Fruit fly (Drosophila melanogaster) whole organism, embryonic: ENCODE data around the gene cv-c.

Source experiments
- Ada2b ChIP-seq: fragments of 200-800 bp; sonication (Bioruptor generic); IDR thresholded peaks from 2 replicates; pipeline ENCODE4 v1.3.6; 2022; ENCODE audit warnings: missing biosample characterization, missing genetic modification characterization
- Atf6 ChIP-seq: fragments of 200-800 bp; sonication (Bioruptor generic); IDR thresholded peaks from 2 replicates; pipeline ENCODE4 v1.3.6; 2022; ENCODE audit warnings: missing biosample characterization, missing genetic modification characterization
- Awh ChIP-seq: fragments of 200-800 bp; sonication (Bioruptor generic); IDR thresholded peaks from 2 replicates; pipeline ENCODE4, ENCODE4 v1.3.6; 2022; ENCODE audit warnings: missing biosample characterization, missing genetic modification characterization
- C15 ChIP-seq: fragments of 200-800 bp; sonication (Bioruptor generic); IDR thresholded peaks from 3 replicates; pipeline ENCODE4 v1.3.6; 2022; ENCODE audit warnings: missing biosample characterization, missing genetic modification characterization
- CG10209 ChIP-seq: fragments of 200-800 bp; sonication (Bioruptor generic); optimal IDR thresholded peaks from 3 replicates; lab custom pipeline; 2017; ENCODE audit warnings: missing biosample characterization, mild to moderate bottlenecking, missing genetic modification characterization, missing genetic modification reagents
- CG12104 ChIP-seq: fragments of 200-800 bp; sonication (Bioruptor generic); optimal IDR thresholded peaks from 3 replicates; lab custom pipeline; 2016; ENCODE audit warnings: missing biosample characterization, missing genetic modification characterization
- CG12155 ChIP-seq: fragments of 200-800 bp; sonication (Bioruptor generic); optimal IDR thresholded peaks from 3 replicates; lab custom pipeline; 2016; ENCODE audit warnings: missing biosample characterization, missing genetic modification characterization
- CG12659 ChIP-seq: fragments of 200-800 bp; sonication (Bioruptor generic); optimal IDR thresholded peaks from 3 replicates; lab custom pipeline; 2017; ENCODE audit warnings: mild to moderate bottlenecking, missing biosample characterization, missing genetic modification reagents, missing genetic modification characterization
- CG15269 ChIP-seq: fragments of 200-800 bp; sonication (Bioruptor generic); optimal IDR thresholded peaks from 2 replicates; lab custom pipeline; 2018; ENCODE audit warnings: missing biosample characterization, mild to moderate bottlenecking, missing genetic modification characterization, moderate library complexity
- CG16813 ChIP-seq: fragments of 200-800 bp; sonication (Bioruptor generic); IDR thresholded peaks from 3 replicates; pipeline ENCODE4 v1.3.6; 2022; ENCODE audit warnings: missing biosample characterization, missing genetic modification characterization; ENCODE audit not compliant: partially characterized antibody
- CG18599 ChIP-seq: fragments of 200-800 bp; sonication (Bioruptor generic); optimal IDR thresholded peaks from 3 replicates; lab custom pipeline; 2017; ENCODE audit warnings: missing biosample characterization, missing genetic modification characterization, mild to moderate bottlenecking, moderate library complexity, missing genetic modification reagents
- CG30431 ChIP-seq: fragments of 200-800 bp; sonication (Bioruptor generic); optimal IDR thresholded peaks from 2 replicates; lab custom pipeline; 2017; ENCODE audit warnings: missing biosample characterization, missing genetic modification characterization
- CG3281 ChIP-seq: fragments of 200-800 bp; sonication (Bioruptor generic); optimal IDR thresholded peaks from 3 replicates; lab custom pipeline; 2017; ENCODE audit warnings: missing biosample characterization, mild to moderate bottlenecking, missing genetic modification characterization
- CG33213 ChIP-seq: fragments of 200-800 bp; sonication (Bioruptor generic); optimal IDR thresholded peaks from 3 replicates; lab custom pipeline; 2016; ENCODE audit warnings: missing biosample characterization, missing genetic modification characterization
- CG3847 ChIP-seq: fragments of 200-800 bp; sonication (Bioruptor generic); IDR thresholded peaks from 2 replicates; pipeline ENCODE4 v1.3.6; 2022; ENCODE audit warnings: missing biosample characterization, missing genetic modification characterization
- CG43689 ChIP-seq: fragments of 200-800 bp; sonication (Bioruptor generic); IDR thresholded peaks from 2 replicates; pipeline ENCODE4 v1.3.6; 2022; ENCODE audit warnings: missing biosample characterization, missing genetic modification characterization
- CG4707 ChIP-seq: fragments of 200-800 bp; sonication (Bioruptor generic); optimal IDR thresholded peaks from 2 replicates; lab custom pipeline; 2018; ENCODE audit warnings: missing biosample characterization, mild to moderate bottlenecking, missing genetic modification characterization, moderate library complexity
- CG6813 ChIP-seq: fragments of 200-800 bp; sonication (Bioruptor generic); optimal IDR thresholded peaks from 2 replicates; lab custom pipeline; 2017; ENCODE audit warnings: missing biosample characterization, missing genetic modification characterization, mild to moderate bottlenecking, moderate library complexity, missing genetic modification reagents
- CG8281 ChIP-seq: fragments of 200-800 bp; sonication (Bioruptor generic); optimal IDR thresholded peaks from 2 replicates; lab custom pipeline; 2018; ENCODE audit warnings: missing biosample characterization, mild to moderate bottlenecking, missing genetic modification characterization, moderate library complexity
- CG8290 ChIP-seq, 3 experiments: fragments of 200-800 bp; sonication (Bioruptor generic); optimal IDR thresholded peaks; 2 replicates each; lab custom pipeline; 2016 to 2019; ENCODE audit warnings: missing biosample characterization in 3 of 3, missing genetic modification characterization in 3 of 3, mild to moderate bottlenecking in 2 of 3, moderate library complexity in 1 of 3
- CG8765 ChIP-seq: fragments of 200-800 bp; sonication (Bioruptor generic); IDR thresholded peaks from 2 replicates; pipeline ENCODE4 v1.3.6; 2022; ENCODE audit warnings: missing biosample characterization, missing genetic modification characterization
- CG9215 ChIP-seq: fragments of 200-800 bp; sonication (Bioruptor generic); IDR thresholded peaks from 2 replicates; pipeline ENCODE4 v1.3.6; 2022; ENCODE audit warnings: missing biosample characterization, missing genetic modification characterization
- CHES-1-like ChIP-seq: fragments of 200-800 bp; sonication (Bioruptor generic); optimal IDR thresholded peaks from 2 replicates; lab custom pipeline; 2016; ENCODE audit warnings: missing biosample characterization, missing genetic modification characterization
- CkIIα-i1 ChIP-seq: fragments of 200-800 bp; sonication (Bioruptor generic); IDR thresholded peaks from 2 replicates; pipeline ENCODE4 v1.3.6; 2022; ENCODE audit warnings: missing biosample characterization, missing genetic modification characterization
- CoRest ChIP-seq: fragments of 200-800 bp; sonication (Bioruptor generic); optimal IDR thresholded peaks from 3 replicates; lab custom pipeline; 2018; ENCODE audit warnings: missing biosample characterization, mild to moderate bottlenecking, missing genetic modification characterization, moderate library complexity
- Eip74EF ChIP-seq, 2 experiments: fragments of 200-800 bp in 1 of 2; fragments of >200 bp in 1 of 2; sonication (Bioruptor generic) in 1 of 2; optimal IDR thresholded peaks; 2 replicates each; lab custom pipeline; 2017 to 2019; ENCODE audit warnings: missing biosample characterization in 2 of 2, missing genetic modification characterization in 2 of 2, mild to moderate bottlenecking in 1 of 2, moderate library complexity in 1 of 2
- Ets65A ChIP-seq: fragments of 200-800 bp; sonication (Bioruptor generic); peaks from one replicate; lab custom pipeline; 2016; ENCODE audit warnings: missing biosample characterization, missing genetic modification characterization
- Fer3 ChIP-seq: fragments of 200-800 bp; sonication (Bioruptor generic); optimal IDR thresholded peaks from 2 replicates; lab custom pipeline; 2018; ENCODE audit warnings: missing biosample characterization, mild to moderate bottlenecking, missing genetic modification characterization, moderate library complexity
- GATAe ChIP-seq: fragments of 200-800 bp; sonication (Bioruptor generic); conservative IDR thresholded peaks from 2 replicates; pipeline ENCODE4 v1.3.6; 2022; ENCODE audit warnings: missing biosample characterization, missing genetic modification characterization
- Gug ChIP-seq: fragments of 200-800 bp; sonication (Bioruptor generic); IDR thresholded peaks from 4 replicates; pipeline ENCODE4 v1.3.6; 2022; ENCODE audit warnings: missing biosample characterization, missing genetic modification characterization
- Mad ChIP-seq: fragments of 200-800 bp; sonication (Bioruptor generic); optimal IDR thresholded peaks from 2 replicates; lab custom pipeline; 2016; ENCODE audit warnings: missing biosample characterization, missing genetic modification characterization
- Myb ChIP-seq: fragments of 200-800 bp; sonication (Bioruptor generic); optimal IDR thresholded peaks from 2 replicates; lab custom pipeline; 2016; ENCODE audit warnings: missing biosample characterization, missing genetic modification characterization
- NFAT ChIP-seq: fragments of 200-800 bp; sonication (Bioruptor generic); IDR thresholded peaks from 2 replicates; pipeline ENCODE4 v1.3.6; 2022; ENCODE audit warnings: missing biosample characterization, missing genetic modification characterization
- Nf-YA ChIP-seq: fragments of 200-800 bp; sonication (Bioruptor generic); IDR thresholded peaks from 2 replicates; pipeline ENCODE4 v1.3.6; 2022; ENCODE audit warnings: missing biosample characterization, missing genetic modification characterization
- Oli ChIP-seq: fragments of 200-800 bp; sonication (Bioruptor generic); optimal IDR thresholded peaks from 2 replicates; lab custom pipeline; 2018; ENCODE audit warnings: missing biosample characterization, mild to moderate bottlenecking, missing genetic modification characterization, moderate library complexity
- Rx ChIP-seq: fragments of 200-800 bp; sonication (Bioruptor generic); IDR thresholded peaks from 2 replicates; pipeline ENCODE4 v1.3.6; 2022; ENCODE audit warnings: missing biosample characterization, missing genetic modification characterization
- Stat92E ChIP-seq, 3 experiments: fragments of >200 bp in 2 of 3; fragments of 200-800 bp in 1 of 3; sonication (Bioruptor generic) in 1 of 3; optimal IDR thresholded peaks; 2 replicates each; lab custom pipeline; 2017 to 2019; ENCODE audit warnings: missing biosample characterization in 3 of 3, missing genetic modification characterization in 3 of 3, mild to moderate bottlenecking in 1 of 3, moderate library complexity in 1 of 3
- Usf ChIP-seq: fragments of 200-800 bp; sonication (Bioruptor generic); optimal IDR thresholded peaks from 2 replicates; lab custom pipeline; 2017; ENCODE audit warnings: missing genotype, missing biosample characterization, missing genetic modification characterization
- chinmo ChIP-seq: fragments of 200-800 bp; sonication (Bioruptor generic); IDR thresholded peaks from 4 replicates; pipeline ENCODE4 v1.3.6; 2022; ENCODE audit warnings: missing biosample characterization, missing genetic modification characterization; ENCODE audit not compliant: partially characterized antibody
- danr ChIP-seq: fragments of 200-800 bp; sonication (Bioruptor generic); IDR thresholded peaks from 2 replicates; pipeline ENCODE4 v1.3.6; 2022; ENCODE audit warnings: missing biosample characterization, missing genetic modification characterization
- dati ChIP-seq: fragments of 200-800 bp; sonication (Bioruptor generic); IDR thresholded peaks from 2 replicates; pipeline ENCODE4 v1.3.6; 2022; ENCODE audit warnings: missing biosample characterization, missing genetic modification characterization
- eve ChIP-seq, 2 experiments: fragments of >200 bp; optimal IDR thresholded peaks; 2 replicates each; lab custom pipeline; 2017; ENCODE audit warnings: missing biosample characterization in 2 of 2, missing genetic modification characterization in 2 of 2
- lilli ChIP-seq: fragments of 200-800 bp; sonication (Bioruptor generic); optimal IDR thresholded peaks from 3 replicates; lab custom pipeline; 2016; ENCODE audit warnings: missing biosample characterization, missing genetic modification characterization
- maf-S ChIP-seq: fragments of 200-800 bp; sonication (Bioruptor generic); optimal IDR thresholded peaks from 2 replicates; lab custom pipeline; 2016; ENCODE audit warnings: missing biosample characterization, missing genetic modification characterization
- otp ChIP-seq: fragments of 200-800 bp; sonication (Bioruptor generic); IDR thresholded peaks from 3 replicates; pipeline ENCODE4, ENCODE4 v1.3.6; 2022; ENCODE audit warnings: missing biosample characterization, missing genetic modification characterization
- sens ChIP-seq: fragments of 200-800 bp; sonication (Bioruptor generic); peaks from one replicate; lab custom pipeline; 2016; ENCODE audit warnings: missing biosample characterization, missing genetic modification characterization
- slbo ChIP-seq: fragments of 200-800 bp; sonication (Bioruptor generic); IDR thresholded peaks from 2 replicates; pipeline ENCODE4 v1.3.6; 2022; ENCODE audit warnings: missing biosample characterization, missing genetic modification characterization
- stc ChIP-seq: fragments of 200-800 bp; sonication (Bioruptor generic); IDR thresholded peaks from 2 replicates; pipeline ENCODE4 v1.3.6; 2022; ENCODE audit warnings: missing biosample characterization, missing genetic modification characterization
- z ChIP-seq: fragments of 200-800 bp; sonication (Bioruptor generic); IDR thresholded peaks from 3 replicates; pipeline ENCODE4 v1.3.6; 2022; ENCODE audit warnings: missing biosample characterization, missing genetic modification characterization
- zfh1 ChIP-seq: fragments of 200-800 bp; sonication (Bioruptor generic); IDR thresholded peaks from 3 replicates; pipeline ENCODE4 v1.3.6; 2022; ENCODE audit warnings: missing biosample characterization, missing genetic modification characterization

Gene cv-c

DNA sequence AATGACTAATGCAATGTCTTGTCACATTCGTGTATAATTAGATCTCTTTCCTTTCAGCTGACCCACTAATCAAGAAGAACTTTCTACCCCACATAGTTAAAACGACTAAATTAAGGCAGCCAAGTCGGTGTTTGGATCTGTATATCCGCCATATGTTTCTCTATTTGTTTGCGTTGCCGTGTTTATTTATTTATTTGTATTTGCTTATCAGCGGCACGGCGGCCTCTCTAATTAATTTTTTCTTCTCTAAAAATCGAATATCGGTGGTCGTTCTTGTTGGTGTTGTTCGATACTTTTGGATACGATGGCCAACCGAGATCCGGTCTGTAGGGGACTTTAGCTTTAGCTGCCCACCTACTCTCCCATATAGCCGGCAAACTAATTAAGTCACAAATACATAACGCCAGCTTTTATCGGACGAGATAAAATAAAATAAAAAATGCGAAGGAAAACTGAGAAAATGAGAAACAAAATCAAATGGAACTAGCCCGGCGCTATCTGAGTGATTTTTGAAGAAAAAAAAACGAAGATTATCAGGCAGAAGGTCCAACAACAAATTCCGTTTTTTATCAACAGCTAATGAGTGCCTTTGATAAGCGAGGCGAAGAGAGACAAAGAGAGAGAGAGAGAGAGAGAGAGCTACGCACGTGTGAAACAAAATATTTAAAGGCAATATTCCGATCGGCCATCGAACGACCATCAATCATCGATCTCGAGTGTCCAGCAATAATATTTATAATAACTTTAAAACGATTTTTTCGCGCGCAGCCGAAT is 8.7 kb downstream of the cv-c start (continued):
- TF ChIP-seq CG3847 (GFP tag; lab: Robert Waterston, UW) (no peak), CG18599 (GFP tag; lab: Kevin White, UChicago) (peak; percentile 25), NFAT (GFP tag; lab: Robert Waterston, UW) (no peak), GATAe (peak; percentile 55), Usf (no peak), zfh1 (GFP tag; lab: Robert Waterston, UW) (no peak), chinmo (GFP tag; lab: Robert Waterston, UW) (0 out of 4 replicates have a peak, but pooled peaks have one; percentile 62), CG30431 (GFP tag; lab: Kevin White, UChicago) (no peak), otp (GFP tag; lab: Robert Waterston, UW) (no peak), eve (GFP tag; optimal IDR thresholded peaks at IDR 0.05; lab: Kevin White, UChicago) (no peak), stc (GFP tag; lab: Robert Waterston, UW) (no peak), CG8765 (GFP tag; lab: Robert Waterston, UW) (no peak), CoRest (no peak), Stat92E (GFP tag; optimal IDR thresholded peaks at IDR 0.05; lab: Kevin White, UChicago) (no peak), CG9215 (GFP tag; lab: Robert Waterston, UW) (no peak), CG15269 (tag; lab: Kevin White, UChicago) (no peak), dati (GFP tag; lab: Robert Waterston, UW) (no peak), z (GFP tag; lab: Robert Waterston, UW) (peak; percentile 64; the same call in 2 of the 3 replicates), C15 (GFP tag; lab: Robert Waterston, UW) (no peak), Ada2b (no peak), CG16813 (GFP tag; lab: Robert Waterston, UW) (no peak), Gug (GFP tag; lab: Robert Waterston, UW) (no peak), CG33213 (no peak), Nf-YA (GFP tag; lab: Robert Waterston, UW) (no peak), Oli (no peak), CG6813 (peak; percentile 43), CG10209 (GFP tag; lab: Kevin White, UChicago) (peak; percentile 36), Ets65A (GFP tag; lab: Kevin White, UChicago) (no peak), Mad (GFP tag; lab: Kevin White, UChicago) (no peak), Myb (no peak), Atf6 (GFP tag; lab: Robert Waterston, UW) (0 out of 2 replicates have a peak, but pooled peaks have one; percentile 23), CkIIα-i1 (GFP tag; lab: Robert Waterston, UW) (no peak), CG3281 (GFP tag; lab: Kevin White, UChicago) (peak; percentile 54), Awh (GFP tag; lab: Robert Waterston, UW) (peak; percentile 68; the same call in 1 of the 2 replicates), CG12659 (GFP tag; lab: Kevin White, UChicago) (peak; percentile 26), sens (peak; percentile 74), Eip74EF (GFP tag; optimal IDR thresholded peaks at IDR 0.05; lab: Kevin White, UChicago) (no peak), CHES-1-like (GFP tag; lab: Kevin White, UChicago) (peak; percentile 1), CG4707 (GFP tag; lab: Kevin White, UChicago) (no peak), CG12104 (GFP tag; lab: Kevin White, UChicago) (no peak), Fer3 (peak; percentile 21), slbo (GFP tag; lab: Robert Waterston, UW) (no peak), lilli (no peak), Rx (GFP tag; lab: Robert Waterston, UW) (no peak), CG43689 (GFP tag; lab: Robert Waterston, UW) (no peak), danr (GFP tag; lab: Robert Waterston, UW) (no peak), CG12155 (no peak), CG8281 (tag; lab: Kevin White, UChicago) (peak; percentile 0), CG8290 (GFP tag; optimal IDR thresholded peaks at IDR 0.05; lab: Kevin White, UChicago) (no peak), CG8290 (tag; optimal IDR thresholded peaks at IDR 0.05; lab: Kevin White, UChicago) (no peak), maf-S (no peak)
